Worm (Caenorhabditis elegans): ENCODE data around the gene B0303.11.

DNA sequence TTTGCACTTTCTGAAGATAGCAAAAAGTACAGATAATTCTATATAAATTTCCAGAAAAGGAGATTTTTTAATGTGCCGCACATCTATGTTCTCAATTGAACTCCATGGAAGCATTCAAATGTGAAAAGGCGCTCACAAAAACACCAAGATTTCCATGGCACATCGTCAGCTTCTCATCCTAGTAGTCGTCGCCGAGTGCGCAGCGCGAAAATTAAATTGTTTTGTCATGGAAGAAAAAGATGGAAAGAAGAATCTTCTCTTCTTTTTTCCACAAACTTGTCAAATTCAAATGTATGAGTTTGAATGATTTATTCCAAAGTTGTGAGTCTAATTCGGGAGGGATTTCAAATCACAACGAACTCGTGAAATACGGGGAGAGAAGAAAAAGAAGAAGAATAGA, 27.2 kb upstream of the B0303.11 start:
- no peak for TF ChIP-seq M03D4.4 (tag; optimal IDR thresholded peaks at IDR 0.05)
- TF ChIP-seq elt-3 (tag; optimal IDR thresholded peaks at IDR 0.05) = no peak
- no peak for TF ChIP-seq blmp-1 (tag; optimal IDR thresholded peaks at IDR 0.05)
- no peak for TF ChIP-seq mab-5 (tag; optimal IDR thresholded peaks at IDR 0.05)
- no peak for TF ChIP-seq tbx-8 (GFP tag; optimal IDR thresholded peaks at IDR 0.05)
- no peak for TF ChIP-seq zip-8 (tag; optimal IDR thresholded peaks at IDR 0.05)
- no peak for TF ChIP-seq lin-13 (tag; optimal IDR thresholded peaks at IDR 0.05)
- no peak for TF ChIP-seq nhr-76 (tag; optimal IDR thresholded peaks at IDR 0.05)
- no peak for TF ChIP-seq nhr-237 (tag; optimal IDR thresholded peaks at IDR 0.05)
- TF ChIP-seq ztf-11 (tag; optimal IDR thresholded peaks at IDR 0.05) = no peak
